Fruit fly (Drosophila melanogaster) whole organism, embryonic: ENCODE results near the gene Aptx.
A peak's percentile ranks its signal among the peaks of the same experiment; 100 is the strongest.

ENCODE experiments used
- Atf-2 ChIP-seq: fragments of 200-800 bp; sonication (Bioruptor generic); optimal IDR thresholded peaks from 2 replicates; lab custom pipeline; 2016; ENCODE audit warnings: missing biosample characterization, missing genetic modification characterization
- Blimp-1 ChIP-seq: fragments of 200-800 bp; sonication (Bioruptor generic); optimal IDR thresholded peaks from 3 replicates; lab custom pipeline; 2018; ENCODE audit warnings: missing biosample characterization, missing genetic modification characterization, mild to moderate bottlenecking, moderate library complexity, missing genetic modification reagents
- CG10366 ChIP-seq: fragments of 200-800 bp; sonication (Bioruptor generic); IDR thresholded peaks from 2 replicates; pipeline ENCODE4 v1.3.6; 2022; ENCODE audit warnings: missing biosample characterization, missing genetic modification characterization
- CG10654 ChIP-seq: fragments of 200-800 bp; sonication (Bioruptor generic); optimal IDR thresholded peaks from 2 replicates; lab custom pipeline; 2016; ENCODE audit warnings: missing biosample characterization, missing genetic modification characterization
- CG10959 ChIP-seq: fragments of 200-800 bp; sonication (Bioruptor generic); IDR thresholded peaks from 2 replicates; pipeline ENCODE4 v1.3.6; 2022; ENCODE audit warnings: missing biosample characterization, missing genetic modification characterization
- CG11504 ChIP-seq: fragments of 200-800 bp; sonication (Bioruptor generic); optimal IDR thresholded peaks from 3 replicates; lab custom pipeline; 2019; ENCODE audit warnings: missing biosample characterization, mild to moderate bottlenecking, missing genetic modification characterization, moderate library complexity
- CG11560 ChIP-seq: fragments of 200-800 bp; sonication (Bioruptor generic); IDR thresholded peaks from 3 replicates; pipeline ENCODE4 v1.3.6; 2022; ENCODE audit warnings: missing biosample characterization, missing genetic modification characterization
- CG13296 ChIP-seq: fragments of 200-800 bp; sonication (Bioruptor generic); optimal IDR thresholded peaks from 3 replicates; lab custom pipeline; 2018; ENCODE audit warnings: missing biosample characterization, mild to moderate bottlenecking, missing genetic modification characterization
- CG14441 ChIP-seq: fragments of 200-800 bp; sonication (Bioruptor generic); IDR thresholded peaks from 2 replicates; pipeline ENCODE4 v1.3.6; 2022; ENCODE audit warnings: missing biosample characterization, missing genetic modification characterization
- CG14667 ChIP-seq: fragments of 200-800 bp; sonication (Bioruptor generic); IDR thresholded peaks from 2 replicates; pipeline ENCODE4 v1.3.6; 2022; ENCODE audit warnings: missing biosample characterization, missing genetic modification characterization
- CG17385 ChIP-seq: fragments of 200-800 bp; sonication (Bioruptor generic); optimal IDR thresholded peaks from 3 replicates; lab custom pipeline; 2018; ENCODE audit warnings: missing biosample characterization, mild to moderate bottlenecking, missing genetic modification characterization
- CG18476 ChIP-seq: fragments of 200-800 bp; sonication (Bioruptor generic); optimal IDR thresholded peaks from 2 replicates; lab custom pipeline; 2016; ENCODE audit warnings: missing biosample characterization, mild to moderate bottlenecking, missing genetic modification characterization
- CG2199 ChIP-seq: fragments of 200-800 bp; sonication (Bioruptor generic); IDR thresholded peaks from 3 replicates; pipeline ENCODE4 v1.3.6; 2022; ENCODE audit warnings: missing biosample characterization, missing genetic modification characterization
- CG3065 ChIP-seq: fragments of 200-800 bp; sonication (Bioruptor generic); optimal IDR thresholded peaks from 2 replicates; lab custom pipeline; 2016; ENCODE audit warnings: missing biosample characterization, missing genetic modification characterization
- CG34224 ChIP-seq: fragments of 200-800 bp; sonication (Bioruptor generic); IDR thresholded peaks from 3 replicates; pipeline ENCODE4 v1.3.6; 2022; ENCODE audit warnings: missing biosample characterization, missing genetic modification characterization; ENCODE audit not compliant: partially characterized antibody
- CG3847 ChIP-seq: fragments of 200-800 bp; sonication (Bioruptor generic); IDR thresholded peaks from 2 replicates; pipeline ENCODE4 v1.3.6; 2022; ENCODE audit warnings: missing biosample characterization, missing genetic modification characterization
- CG5953 ChIP-seq: fragments of 200-800 bp; sonication (Bioruptor generic); IDR thresholded peaks from 2 replicates; pipeline ENCODE4 v1.3.6; 2022; ENCODE audit warnings: missing biosample characterization, missing genetic modification characterization
- CG7839 ChIP-seq: fragments of 200-800 bp; sonication (Bioruptor generic); optimal IDR thresholded peaks from 3 replicates; lab custom pipeline; 2018; ENCODE audit warnings: missing biosample characterization, mild to moderate bottlenecking, missing genetic modification characterization, moderate library complexity
- CkIIα-i1 ChIP-seq: fragments of 200-800 bp; sonication (Bioruptor generic); IDR thresholded peaks from 2 replicates; pipeline ENCODE4 v1.3.6; 2022; ENCODE audit warnings: missing biosample characterization, missing genetic modification characterization
- Dad ChIP-seq: fragments of 200-800 bp; sonication (Bioruptor generic); optimal IDR thresholded peaks from 3 replicates; lab custom pipeline; 2016; ENCODE audit warnings: missing biosample characterization, missing genetic modification characterization
- Dfd ChIP-seq, 2 experiments: fragments of >200 bp; optimal IDR thresholded peaks; 2 replicates each; lab custom pipeline; 2017; ENCODE audit warnings: missing biosample characterization in 2 of 2, missing genetic modification characterization in 2 of 2
- Dip2 ChIP-seq: fragments of 200-800 bp; sonication (Bioruptor generic); IDR thresholded peaks from 2 replicates; pipeline ENCODE4 v1.3.6; 2022; ENCODE audit warnings: missing biosample characterization, missing genetic modification characterization
- Fer2 ChIP-seq: fragments of 200-800 bp; sonication (Bioruptor generic); optimal IDR thresholded peaks from 2 replicates; lab custom pipeline; 2018; ENCODE audit warnings: missing biosample characterization, mild to moderate bottlenecking, missing genetic modification characterization, moderate library complexity
- HLH4C ChIP-seq: fragments of 200-800 bp; sonication (Bioruptor generic); IDR thresholded peaks from 3 replicates; pipeline ENCODE4 v1.3.6; 2022; ENCODE audit warnings: missing biosample characterization, missing genetic modification characterization; ENCODE audit not compliant: partially characterized antibody
- HmgZ ChIP-seq: fragments of 200-800 bp; sonication (Bioruptor generic); optimal IDR thresholded peaks from 2 replicates; lab custom pipeline; 2018; ENCODE audit warnings: missing biosample characterization, mild to moderate bottlenecking, missing genetic modification characterization
- Hr51 ChIP-seq, 2 experiments: fragments of 200-800 bp; sonication (Bioruptor generic); optimal IDR thresholded peaks; 2 replicates in 1 of 2; 3 replicates in 1 of 2; lab custom pipeline; 2016 to 2018; ENCODE audit warnings: missing biosample characterization in 2 of 2, missing genetic modification characterization in 2 of 2, mild to moderate bottlenecking in 1 of 2, moderate library complexity in 1 of 2
- Med ChIP-seq: fragments of 200-800 bp; sonication (Bioruptor generic); peaks from one replicate; lab custom pipeline; 2016; ENCODE audit warnings: missing biosample characterization, missing genetic modification characterization, mild to moderate bottlenecking, inconsistent platforms, moderate library complexity
- NfI ChIP-seq: fragments of 200-800 bp; sonication (Bioruptor generic); optimal IDR thresholded peaks from 3 replicates; lab custom pipeline; 2018; ENCODE audit warnings: missing biosample characterization, mild to moderate bottlenecking, missing genetic modification characterization, moderate library complexity
- Rx ChIP-seq: fragments of 200-800 bp; sonication (Bioruptor generic); IDR thresholded peaks from 2 replicates; pipeline ENCODE4 v1.3.6; 2022; ENCODE audit warnings: missing biosample characterization, missing genetic modification characterization
- Sox102F ChIP-seq: fragments of 200-800 bp; sonication (Bioruptor generic); optimal IDR thresholded peaks from 2 replicates; lab custom pipeline; 2018; ENCODE audit warnings: missing biosample characterization, mild to moderate bottlenecking, missing genetic modification characterization, moderate library complexity
- al ChIP-seq: fragments of 200-800 bp; sonication (Bioruptor generic); IDR thresholded peaks from 2 replicates; pipeline ENCODE4 v1.3.6; 2022; ENCODE audit warnings: missing biosample characterization, missing genetic modification characterization
- amos ChIP-seq: fragments of 200-800 bp; sonication (Bioruptor generic); IDR thresholded peaks from 2 replicates; pipeline ENCODE4 v1.3.6; 2022; ENCODE audit warnings: missing biosample characterization, missing genetic modification characterization; ENCODE audit not compliant: partially characterized antibody
- cad ChIP-seq: fragments of >200 bp; optimal IDR thresholded peaks from 2 replicates; lab custom pipeline; 2017; ENCODE audit warnings: missing biosample characterization, missing genetic modification characterization
- chif ChIP-seq, 2 experiments: fragments of 200-800 bp; sonication (Bioruptor generic); optimal IDR thresholded peaks; 3 replicates each; lab custom pipeline; 2016; ENCODE audit warnings: missing biosample characterization in 2 of 2, missing genetic modification characterization in 2 of 2
- crc ChIP-seq: fragments of 200-800 bp; sonication (Bioruptor generic); optimal IDR thresholded peaks from 2 replicates; lab custom pipeline; 2016; ENCODE audit warnings: missing biosample characterization, missing genetic modification characterization
- da ChIP-seq: fragments of 200-800 bp; sonication (Bioruptor generic); optimal IDR thresholded peaks from 2 replicates; lab custom pipeline; 2016; ENCODE audit warnings: missing biosample characterization, missing genetic modification characterization
- dati ChIP-seq: fragments of 200-800 bp; sonication (Bioruptor generic); IDR thresholded peaks from 2 replicates; pipeline ENCODE4 v1.3.6; 2022; ENCODE audit warnings: missing biosample characterization, missing genetic modification characterization
- dmrt11E ChIP-seq: fragments of 200-800 bp; sonication (Bioruptor generic); optimal IDR thresholded peaks from 3 replicates; lab custom pipeline; 2018; ENCODE audit warnings: missing biosample characterization, mild to moderate bottlenecking, missing genetic modification characterization, moderate library complexity
- ems ChIP-seq: fragments of 200-800 bp; sonication (Bioruptor generic); optimal IDR thresholded peaks from 3 replicates; lab custom pipeline; 2016; ENCODE audit warnings: missing biosample characterization, missing genetic modification characterization
- fd96Cb ChIP-seq: fragments of 200-800 bp; sonication (Bioruptor generic); optimal IDR thresholded peaks from 2 replicates; lab custom pipeline; 2018; ENCODE audit warnings: missing biosample characterization, mild to moderate bottlenecking, missing genetic modification characterization, moderate library complexity
- nerfin-2 ChIP-seq: fragments of 200-800 bp; sonication (Bioruptor generic); IDR thresholded peaks from 2 replicates; pipeline ENCODE4 v1.3.6; 2022; ENCODE audit warnings: missing biosample characterization, missing genetic modification characterization; ENCODE audit not compliant: partially characterized antibody
- run ChIP-seq: fragments of 200-800 bp; sonication (Bioruptor generic); optimal IDR thresholded peaks from 3 replicates; lab custom pipeline; 2018; ENCODE audit warnings: missing biosample characterization, mild to moderate bottlenecking, missing genetic modification characterization
- shn ChIP-seq: fragments of 200-800 bp; sonication (Bioruptor generic); optimal IDR thresholded peaks from 3 replicates; lab custom pipeline; 2016; ENCODE audit warnings: missing biosample characterization, missing genetic modification characterization
- slbo ChIP-seq: fragments of 200-800 bp; sonication (Bioruptor generic); IDR thresholded peaks from 2 replicates; pipeline ENCODE4 v1.3.6; 2022; ENCODE audit warnings: missing biosample characterization, missing genetic modification characterization
- sr ChIP-seq: fragments of 200-800 bp; sonication (Bioruptor generic); IDR thresholded peaks from 3 replicates; pipeline ENCODE4 v1.3.6; 2022; ENCODE audit warnings: missing biosample characterization, missing genetic modification characterization
- stc ChIP-seq: fragments of 200-800 bp; sonication (Bioruptor generic); IDR thresholded peaks from 2 replicates; pipeline ENCODE4 v1.3.6; 2022; ENCODE audit warnings: missing biosample characterization, missing genetic modification characterization
- sug ChIP-seq: fragments of 200-800 bp; optimal IDR thresholded peaks from 2 replicates; lab custom pipeline; 2019; ENCODE audit warnings: missing biosample characterization, mild to moderate bottlenecking, missing genetic modification characterization, moderate library complexity
- toy ChIP-seq: fragments of 200-800 bp; sonication (Bioruptor generic); IDR thresholded peaks from 2 replicates; pipeline ENCODE4 v1.3.6; 2022; ENCODE audit warnings: missing biosample characterization, missing genetic modification characterization
- trh ChIP-seq: fragments of 200-800 bp; sonication (Bioruptor generic); optimal IDR thresholded peaks from 2 replicates; lab custom pipeline; 2016; ENCODE audit warnings: missing biosample characterization, missing genetic modification characterization
- yki ChIP-seq: fragments of >200 bp; optimal IDR thresholded peaks from 3 replicates; lab custom pipeline; 2018
- zen ChIP-seq: fragments of 200-800 bp; sonication (Bioruptor generic); optimal IDR thresholded peaks from 3 replicates; lab custom pipeline; 2018; ENCODE audit warnings: missing biosample characterization, mild to moderate bottlenecking, missing genetic modification characterization, moderate library complexity

Gene Aptx

DNA sequence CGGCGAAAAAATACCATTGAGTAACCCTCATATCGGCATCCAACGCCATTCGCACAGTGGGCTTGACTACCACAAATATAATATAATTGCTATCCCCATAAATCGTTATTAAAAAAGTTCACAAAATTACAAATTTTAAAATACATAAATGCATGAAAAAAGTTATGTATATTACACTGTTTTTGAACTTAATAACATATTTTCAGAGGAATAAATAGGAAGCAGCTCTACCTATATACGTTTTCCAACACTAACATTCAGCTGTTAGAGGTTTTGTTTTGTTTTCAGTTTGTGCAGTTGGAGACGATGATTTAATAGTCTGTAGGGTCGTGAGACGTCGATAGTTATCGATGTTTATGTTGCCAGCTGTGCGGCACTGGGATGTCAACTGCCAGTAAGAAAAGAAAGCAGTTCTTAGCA is at the start of gene Aptx, which contains the start of gene Ino80 (continued):
- TF ChIP-seq nerfin-2 (GFP tag; lab: Robert Waterston, UW) (peak; percentile 91), CG14667 (GFP tag; lab: Robert Waterston, UW) (peak; percentile 93), yki (lab: Kevin White, UChicago) (no peak), Sox102F (GFP tag; lab: Kevin White, UChicago) (peak; percentile 96), Blimp-1 (GFP tag; lab: Kevin White, UChicago) (peak; percentile 92), CG17385 (GFP tag; lab: Kevin White, UChicago) (peak; percentile 85), Rx (GFP tag; lab: Robert Waterston, UW) (peak; percentile 90; the same call in 1 of the 2 replicates), toy (GFP tag; lab: Robert Waterston, UW) (peak; percentile 77; the same call in 1 of the 2 replicates), amos (GFP tag; lab: Robert Waterston, UW) (peak; percentile 97), al (GFP tag; lab: Robert Waterston, UW) (peak; percentile 93), CG2199 (GFP tag; lab: Robert Waterston, UW) (peak; percentile 71; the same call in 2 of the 3 replicates), HmgZ (tag; lab: Kevin White, UChicago) (peak; percentile 94), Dad (peak; percentile 91), CG10654 (GFP tag; lab: Kevin White, UChicago) (peak; percentile 95), sr (GFP tag; lab: Robert Waterston, UW) (peak; percentile 49; the same call in 1 of the 3 replicates), CG10366 (peak; percentile 93), CG11504 (peak; percentile 94), CG18476 (GFP tag; lab: Kevin White, UChicago) (peak; percentile 94), CG7839 (tag; lab: Kevin White, UChicago) (peak; percentile 94), trh (GFP tag; lab: Kevin White, UChicago) (peak; percentile 90), CG14441 (GFP tag; lab: Robert Waterston, UW) (peak; percentile 95), CG11560 (tag; lab: Robert Waterston, UW) (peak; percentile 85), Fer2 (tag; lab: Kevin White, UChicago) (peak; percentile 88), cad (GFP tag; lab: Kevin White, UChicago) (no peak), CG3065 (GFP tag; lab: Kevin White, UChicago) (peak; percentile 91), chif (GFP tag; optimal IDR thresholded peaks at IDR 0.05; lab: Kevin White, UChicago) (peak; percentile 91 to 93), dati (GFP tag; lab: Robert Waterston, UW) (peak; percentile 84), dmrt11E (peak; percentile 95), shn (GFP tag; lab: Kevin White, UChicago) (peak; percentile 94), zen (tag; lab: Kevin White, UChicago) (peak; percentile 96), Med (GFP tag; lab: Kevin White, UChicago) (peak; percentile 98), crc (GFP tag; lab: Kevin White, UChicago) (peak; percentile 70), CG13296 (no peak), Dip2 (GFP tag; lab: Robert Waterston, UW) (peak; percentile 49), sug (tag; lab: Kevin White, UChicago) (no peak), CkIIα-i1 (GFP tag; lab: Robert Waterston, UW) (0 out of 2 replicates have a peak, but pooled peaks have one; percentile 42), run (tag; lab: Kevin White, UChicago) (peak; percentile 73), ems (GFP tag; lab: Kevin White, UChicago) (peak; percentile 96), slbo (peak; percentile 98), CG34224 (GFP tag; lab: Robert Waterston, UW) (peak; percentile 86), fd96Cb (tag; lab: Kevin White, UChicago) (peak; percentile 93), da (GFP tag; lab: Kevin White, UChicago) (peak; percentile 79), HLH4C (GFP tag; lab: Robert Waterston, UW) (peak; percentile 88), Dfd (GFP tag; optimal IDR thresholded peaks at IDR 0.05; lab: Kevin White, UChicago) (peak in 1 of 2 experiments; percentile 52), NfI (GFP tag; lab: Kevin White, UChicago) (peak; percentile 92), Atf-2 (GFP tag; lab: Kevin White, UChicago) (peak; percentile 89), stc (GFP tag; lab: Robert Waterston, UW) (peak; percentile 93), Hr51 (GFP tag; optimal IDR thresholded peaks at IDR 0.05; lab: Kevin White, UChicago) (peak; percentile 93 to 95), CG10959 (GFP tag; lab: Robert Waterston, UW) (peak; percentile 83), CG5953 (GFP tag; lab: Robert Waterston, UW) (peak; percentile 85), CG3847 (GFP tag; lab: Robert Waterston, UW) (peak; percentile 97)
